Worm (Caenorhabditis elegans) whole organism, midembryonic: ENCODE results near the gene gab-1.

Experiments used
- cog-1 ChIP-seq: sonication (generic microtip); optimal IDR thresholded peaks from 2 replicates; lab custom pipeline; 2016; ENCODE audit warnings: missing genetic modification characterization, missing compliant biosample characterization
- ref-1 ChIP-seq: fragments of 200-800 bp; sonication (Bioruptor generic); conservative IDR thresholded peaks from 2 replicates; pipeline ENCODE4 v1.3.6; 2022; ENCODE audit warnings: missing genetic modification reagents, missing genetic modification characterization, missing compliant biosample characterization

DNA sequence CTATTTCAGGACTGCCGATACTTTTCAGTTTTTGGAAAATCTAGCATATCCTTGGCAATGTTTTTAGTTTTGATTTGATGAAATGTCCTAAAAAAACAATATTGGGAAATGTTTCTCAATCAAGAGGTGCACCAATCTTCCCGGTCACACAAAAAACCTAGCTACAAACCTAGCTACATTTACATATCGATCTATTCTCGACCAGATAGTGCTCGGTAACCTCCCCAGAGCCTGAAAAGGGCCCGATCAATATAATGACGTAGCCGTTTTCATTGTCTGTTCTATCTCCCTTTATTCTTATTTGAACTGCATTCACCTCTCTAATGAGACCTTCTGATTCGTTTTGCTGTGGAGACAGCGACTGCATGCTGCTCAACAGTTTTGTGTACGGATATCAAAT, 28.2 kb upstream of the gab-1 start, which contains the start of gene BE10.3:
- TF ChIP-seq cog-1 (tag; lab: Kevin White, UChicago) (no peak), ref-1 (GFP tag; lab: Robert Waterston, UW) (no peak)
